Worm (Caenorhabditis elegans): ENCODE measurements around the gene bpnt-1.

DNA sequence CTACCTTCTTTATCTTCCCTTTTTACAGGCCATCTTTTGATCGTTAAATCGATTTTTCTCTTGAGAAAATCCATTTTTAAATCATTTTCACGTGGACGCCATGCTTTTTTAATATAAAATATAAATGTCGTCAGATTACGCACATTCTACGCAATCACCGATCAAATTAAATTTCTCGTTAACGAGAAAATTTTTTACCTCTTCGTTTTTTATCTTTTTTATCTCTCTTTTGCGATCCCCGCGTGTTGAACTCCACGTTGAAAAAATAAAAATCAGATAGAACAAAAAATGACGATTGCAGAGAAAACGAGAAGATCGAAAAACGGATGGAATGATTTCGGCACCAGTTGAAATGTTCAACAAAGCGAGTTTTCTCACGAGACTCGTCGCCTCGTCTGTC, at the start of gene bpnt-1:
- TF ChIP-seq zag-1 (tag; optimal IDR thresholded peaks at IDR 0.05) = no peak
- TF ChIP-seq lsy-2 (tag; optimal IDR thresholded peaks at IDR 0.05) = no peak
- no peak for TF ChIP-seq ceh-82 (tag; optimal IDR thresholded peaks at IDR 0.05)
- TF ChIP-seq unc-55 (GFP tag; optimal IDR thresholded peaks at IDR 0.05) = no peak
- no peak for TF ChIP-seq lin-11 (tag; optimal IDR thresholded peaks at IDR 0.05)
- TF ChIP-seq mbf-1 (tag; optimal IDR thresholded peaks at IDR 0.05) = no peak
- no peak for TF ChIP-seq egl-27 (tag; optimal IDR thresholded peaks at IDR 0.05)
